Fruit fly (Drosophila melanogaster) whole organism, prepupa: ENCODE measurements around the gene ATPsyngamma.

Source experiments
- Blimp-1 ChIP-seq: fragments of 200-800 bp; sonication (Bioruptor generic); optimal IDR thresholded peaks from 3 replicates; lab custom pipeline; 2017; ENCODE audit warnings: missing biosample characterization, missing genetic modification characterization, mild to moderate bottlenecking, moderate library complexity, missing genetic modification reagents
- CG10631 ChIP-seq: fragments of 200-800 bp; sonication (Bioruptor generic); optimal IDR thresholded peaks from 2 replicates; lab custom pipeline; 2016; ENCODE audit warnings: missing biosample characterization, missing genetic modification characterization
- CG10669 ChIP-seq: fragments of 200-800 bp; sonication (Bioruptor generic); optimal IDR thresholded peaks from 3 replicates; lab custom pipeline; 2018; ENCODE audit warnings: missing biosample characterization, mild to moderate bottlenecking, missing genetic modification characterization, moderate library complexity
- CG11294 ChIP-seq: fragments of 200-800 bp; sonication (Bioruptor generic); IDR thresholded peaks from 2 replicates; pipeline ENCODE4 v1.3.6; 2022; ENCODE audit warnings: missing biosample characterization, missing genetic modification characterization
- CG11762 ChIP-seq: fragments of 200-800 bp; sonication (Bioruptor generic); optimal IDR thresholded peaks from 3 replicates; lab custom pipeline; 2016; ENCODE audit warnings: missing biosample characterization, missing genetic modification characterization; ENCODE audit not compliant: insufficient read depth
- CG15336 ChIP-seq: fragments of 200-800 bp; sonication (Bioruptor generic); IDR thresholded peaks from 2 replicates; pipeline ENCODE4 v1.3.6; 2022; ENCODE audit warnings: missing biosample characterization, missing genetic modification characterization
- CG1621 ChIP-seq: fragments of 200-800 bp; sonication (Bioruptor generic); optimal IDR thresholded peaks from 3 replicates; lab custom pipeline; 2018; ENCODE audit warnings: missing biosample characterization, mild to moderate bottlenecking, missing genetic modification characterization
- CG16779 ChIP-seq: fragments of 200-800 bp; sonication (Bioruptor generic); optimal IDR thresholded peaks from 3 replicates; lab custom pipeline; 2017; ENCODE audit warnings: missing biosample characterization, mild to moderate bottlenecking, missing genetic modification characterization
- CG3032 ChIP-seq: fragments of 200-800 bp; optimal IDR thresholded peaks from 2 replicates; lab custom pipeline; 2019; ENCODE audit warnings: missing biosample characterization, mild to moderate bottlenecking, missing genetic modification characterization, moderate library complexity
- CG31627 ChIP-seq: fragments of 200-800 bp; sonication (Bioruptor generic); optimal IDR thresholded peaks from 3 replicates; lab custom pipeline; 2016; ENCODE audit warnings: missing biosample characterization, missing genetic modification characterization
- CG32006 ChIP-seq: fragments of 200-800 bp; sonication (Bioruptor generic); optimal IDR thresholded peaks from 3 replicates; lab custom pipeline; 2017; ENCODE audit warnings: missing biosample characterization, mild to moderate bottlenecking, missing genetic modification characterization
- CG34406 ChIP-seq: fragments of 200-800 bp; sonication (Bioruptor generic); optimal IDR thresholded peaks from 3 replicates; lab custom pipeline; 2016; ENCODE audit warnings: missing biosample characterization, missing genetic modification characterization
- CG4318 ChIP-seq: fragments of 200-800 bp; sonication (Bioruptor generic); optimal IDR thresholded peaks from 3 replicates; lab custom pipeline; 2017; ENCODE audit warnings: missing biosample characterization, mild to moderate bottlenecking, missing genetic modification characterization
- CG6163 ChIP-seq: fragments of 200-800 bp; sonication (Bioruptor generic); IDR thresholded peaks from 3 replicates; pipeline ENCODE4 v1.3.6; 2022; ENCODE audit warnings: missing biosample characterization, missing genetic modification characterization
- CG6276 ChIP-seq: fragments of 200-800 bp; sonication (Bioruptor generic); optimal IDR thresholded peaks from 2 replicates; lab custom pipeline; 2017; ENCODE audit warnings: missing biosample characterization, mild to moderate bottlenecking, missing genetic modification characterization
- CG6792 ChIP-seq: fragments of 200-800 bp; sonication (Bioruptor generic); optimal IDR thresholded peaks from 3 replicates; lab custom pipeline; 2016; ENCODE audit warnings: missing biosample characterization, missing genetic modification characterization
- CG6808 ChIP-seq: fragments of 200-800 bp; sonication (Bioruptor generic); optimal IDR thresholded peaks from 3 replicates; lab custom pipeline; 2017; ENCODE audit warnings: missing biosample characterization, missing genetic modification characterization, mild to moderate bottlenecking, moderate library complexity, missing genetic modification reagents
- CG6854 ChIP-seq: fragments of 200-800 bp; sonication (Bioruptor generic); optimal IDR thresholded peaks from 2 replicates; lab custom pipeline; 2017; ENCODE audit warnings: missing biosample characterization, mild to moderate bottlenecking, missing genetic modification characterization
- CG8119 ChIP-seq: fragments of 200-800 bp; sonication (Bioruptor generic); IDR thresholded peaks from 3 replicates; pipeline ENCODE4 v1.3.6; 2022; ENCODE audit warnings: missing biosample characterization, missing genetic modification characterization
- CG8319 ChIP-seq: fragments of 200-800 bp; sonication (Bioruptor generic); optimal IDR thresholded peaks from 3 replicates; lab custom pipeline; 2016; ENCODE audit warnings: missing biosample characterization, missing genetic modification characterization
- CG8632 ChIP-seq: fragments of 200-800 bp; sonication (Bioruptor generic); optimal IDR thresholded peaks from 3 replicates; lab custom pipeline; 2016; ENCODE audit warnings: missing biosample characterization, missing genetic modification characterization
- Eip75B ChIP-seq: fragments of 200-800 bp; sonication (Bioruptor generic); optimal IDR thresholded peaks from 3 replicates; lab custom pipeline; 2016; ENCODE audit warnings: missing biosample characterization, missing genetic modification characterization
- Eip78C ChIP-seq: fragments of 200-800 bp; sonication (Bioruptor generic); peaks from one replicate; lab custom pipeline; 2016; ENCODE audit warnings: missing biosample characterization, missing genetic modification characterization
- Eip93F ChIP-seq: fragments of 200-800 bp; sonication (Bioruptor generic); optimal IDR thresholded peaks from 2 replicates; lab custom pipeline; 2016; ENCODE audit warnings: missing biosample characterization, mild to moderate bottlenecking, missing genetic modification characterization
- Ets21C ChIP-seq: fragments of 200-800 bp; sonication (Bioruptor generic); optimal IDR thresholded peaks from 3 replicates; lab custom pipeline; 2016; ENCODE audit warnings: missing biosample characterization, missing genetic modification characterization
- Ets96B ChIP-seq: fragments of 200-800 bp; optimal IDR thresholded peaks from 2 replicates; lab custom pipeline; 2019; ENCODE audit warnings: missing biosample characterization, mild to moderate bottlenecking, missing genetic modification characterization, moderate library complexity
- Gug ChIP-seq: fragments of 200-800 bp; sonication (Bioruptor generic); IDR thresholded peaks from 2 replicates; pipeline ENCODE4 v1.3.6; 2022; ENCODE audit warnings: missing biosample characterization, missing genetic modification characterization
- Hr39 ChIP-seq: fragments of 200-800 bp; sonication (Bioruptor generic); optimal IDR thresholded peaks from 2 replicates; lab custom pipeline; 2016; ENCODE audit warnings: missing biosample characterization, missing genetic modification characterization
- Lpt ChIP-seq: fragments of 200-800 bp; sonication (Bioruptor generic); optimal IDR thresholded peaks from 3 replicates; lab custom pipeline; 2016; ENCODE audit warnings: missing biosample characterization, missing genetic modification characterization
- Met ChIP-seq: fragments of 200-800 bp; sonication (Bioruptor generic); optimal IDR thresholded peaks from 3 replicates; lab custom pipeline; 2016; ENCODE audit warnings: missing biosample characterization, missing genetic modification characterization
- OdsH ChIP-seq: fragments of 200-800 bp; sonication (Bioruptor generic); optimal IDR thresholded peaks from 3 replicates; lab custom pipeline; 2016; ENCODE audit warnings: missing biosample characterization, missing genetic modification characterization
- Smox ChIP-seq: fragments of 200-800 bp; sonication (Bioruptor generic); optimal IDR thresholded peaks from 3 replicates; lab custom pipeline; 2016; ENCODE audit warnings: missing biosample characterization, missing genetic modification characterization
- Sox102F ChIP-seq: fragments of 200-800 bp; sonication (Bioruptor generic); optimal IDR thresholded peaks from 2 replicates; lab custom pipeline; 2016; ENCODE audit warnings: missing biosample characterization, mild to moderate bottlenecking, missing genetic modification characterization
- Sox14 ChIP-seq: fragments of 200-800 bp; sonication (Bioruptor generic); optimal IDR thresholded peaks from 3 replicates; lab custom pipeline; 2016; ENCODE audit warnings: missing biosample characterization, missing genetic modification characterization
- Sox15 ChIP-seq: fragments of 200-800 bp; sonication (Bioruptor generic); optimal IDR thresholded peaks from 3 replicates; lab custom pipeline; 2016; ENCODE audit warnings: missing biosample characterization, missing genetic modification characterization
- acj6 ChIP-seq: fragments of 200-800 bp; sonication (Bioruptor generic); optimal IDR thresholded peaks from 3 replicates; lab custom pipeline; 2016; ENCODE audit warnings: missing biosample characterization, missing genetic modification characterization
- cyc ChIP-seq: fragments of 200-800 bp; sonication (Bioruptor generic); optimal IDR thresholded peaks from 3 replicates; lab custom pipeline; 2016; ENCODE audit warnings: missing biosample characterization, missing genetic modification characterization
- dac ChIP-seq: fragments of 200-800 bp; sonication (Bioruptor generic); optimal IDR thresholded peaks from 2 replicates; lab custom pipeline; 2017; ENCODE audit warnings: missing biosample characterization, mild to moderate bottlenecking, missing genetic modification characterization
- dsx ChIP-seq: fragments of 200-800 bp; optimal IDR thresholded peaks from 3 replicates; lab custom pipeline; 2019; ENCODE audit warnings: missing biosample characterization, mild to moderate bottlenecking, missing genetic modification characterization, moderate library complexity; ENCODE audit not compliant: poor library complexity, severe bottlenecking
- eg ChIP-seq: fragments of 200-800 bp; sonication (Bioruptor generic); IDR thresholded peaks from 3 replicates; pipeline ENCODE4 v1.3.6; 2022; ENCODE audit warnings: missing biosample characterization, missing genetic modification characterization
- esn ChIP-seq: fragments of 200-800 bp; sonication (Bioruptor generic); optimal IDR thresholded peaks from 2 replicates; lab custom pipeline; 2016; ENCODE audit warnings: missing biosample characterization, mild to moderate bottlenecking, missing genetic modification characterization, moderate library complexity
- fd85E ChIP-seq: fragments of 200-800 bp; sonication (Bioruptor generic); optimal IDR thresholded peaks from 3 replicates; lab custom pipeline; 2016; ENCODE audit warnings: missing biosample characterization, missing genetic modification characterization
- fkh ChIP-seq: fragments of 200-800 bp; sonication (Bioruptor generic); optimal IDR thresholded peaks from 3 replicates; lab custom pipeline; 2017; ENCODE audit warnings: missing biosample characterization, mild to moderate bottlenecking, missing genetic modification characterization, moderate library complexity
- lz ChIP-seq: fragments of 200-800 bp; sonication (Bioruptor generic); optimal IDR thresholded peaks from 3 replicates; lab custom pipeline; 2016; ENCODE audit warnings: missing biosample characterization, missing genetic modification characterization
- net ChIP-seq: fragments of 200-800 bp; sonication (Bioruptor generic); optimal IDR thresholded peaks from 3 replicates; lab custom pipeline; 2016; ENCODE audit warnings: missing biosample characterization, missing genetic modification characterization
- pdm3 ChIP-seq: fragments of 200-800 bp; sonication (Bioruptor generic); optimal IDR thresholded peaks from 3 replicates; lab custom pipeline; 2016; ENCODE audit warnings: missing biosample characterization, missing genetic modification characterization
- salr ChIP-seq, 2 experiments: fragments of 200-800 bp; sonication (Bioruptor generic); optimal IDR thresholded peaks; 3 replicates each; lab custom pipeline; 2016 to 2018; ENCODE audit warnings: missing biosample characterization in 2 of 2, missing genetic modification characterization in 2 of 2, mild to moderate bottlenecking in 1 of 2
- spab ChIP-seq: fragments of 200-800 bp; sonication (Bioruptor generic); optimal IDR thresholded peaks from 2 replicates; lab custom pipeline; 2017; ENCODE audit warnings: missing biosample characterization, mild to moderate bottlenecking, missing genetic modification characterization, missing genetic modification reagents
- ss ChIP-seq, 2 experiments: fragments of 200-800 bp; sonication (Bioruptor generic); optimal IDR thresholded peaks; 2 replicates in 1 of 2; 3 replicates in 1 of 2; lab custom pipeline; 2017 to 2018; ENCODE audit warnings: mild to moderate bottlenecking in 2 of 2, missing biosample characterization in 2 of 2, missing genetic modification characterization in 2 of 2, moderate library complexity in 1 of 2
- svp ChIP-seq: fragments of 200-800 bp; sonication (Bioruptor generic); peaks from one replicate; lab custom pipeline; 2016; ENCODE audit warnings: missing biosample characterization, missing genetic modification characterization
- topi ChIP-seq: fragments of 200-800 bp; sonication (Bioruptor generic); optimal IDR thresholded peaks from 3 replicates; lab custom pipeline; 2016; ENCODE audit warnings: missing biosample characterization, missing genetic modification characterization
- vri ChIP-seq: fragments of 200-800 bp; sonication (Bioruptor generic); optimal IDR thresholded peaks from 3 replicates; lab custom pipeline; 2016; ENCODE audit warnings: missing biosample characterization, mild to moderate bottlenecking, missing genetic modification characterization

Gene ATPsyngamma

DNA sequence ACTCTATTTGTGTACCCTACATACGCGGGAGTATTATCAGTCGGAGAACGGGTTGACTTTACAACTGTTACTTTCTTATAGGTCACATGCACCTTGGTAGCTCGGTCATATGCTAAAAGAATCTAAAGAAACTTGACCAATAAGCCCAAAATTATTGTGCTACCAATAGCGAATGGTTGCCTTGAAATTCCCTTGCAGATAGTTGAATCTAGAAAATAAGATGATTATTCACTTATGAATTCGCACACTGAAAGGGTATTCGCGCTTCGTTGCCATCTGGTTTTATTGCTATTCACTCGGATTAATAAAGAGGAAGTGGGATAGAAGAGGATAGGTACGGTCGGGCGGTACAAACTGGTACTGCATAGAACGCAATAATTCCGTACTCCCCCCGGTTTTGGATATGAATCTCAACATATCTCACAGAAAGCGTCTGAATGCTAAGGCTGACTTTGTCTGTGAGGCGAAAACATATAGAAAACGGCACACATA, 24.9 kb upstream of the ATPsyngamma start:
- TF ChIP-seq CG1621 (tag; lab: Kevin White, UChicago) (peak; percentile 72), CG15336 (GFP tag; lab: Robert Waterston, UW) (peak; percentile 81), eg (GFP tag; lab: Robert Waterston, UW) (peak; percentile 75), CG11762 (peak; percentile 52), CG8632 (GFP tag; lab: Kevin White, UChicago) (peak; percentile 74), fkh (GFP tag; lab: Kevin White, UChicago) (no peak), CG3032 (peak; percentile 73), Smox (GFP tag; lab: Kevin White, UChicago) (peak; percentile 68), CG31627 (GFP tag; lab: Kevin White, UChicago) (peak; percentile 80), dsx (GFP tag; lab: Kevin White, UChicago) (peak; percentile 46), lz (GFP tag; lab: Kevin White, UChicago) (peak; percentile 76), CG6808 (peak; percentile 73), cyc (peak; percentile 74), esn (GFP tag; lab: Kevin White, UChicago) (peak; percentile 79), Sox15 (peak; percentile 78), fd85E (GFP tag; lab: Kevin White, UChicago) (peak; percentile 37), CG6854 (GFP tag; lab: Kevin White, UChicago) (no peak), Blimp-1 (GFP tag; lab: Kevin White, UChicago) (no peak), ss (GFP tag; optimal IDR thresholded peaks at IDR 0.05; lab: Kevin White, UChicago) (peak; percentile 67 to 86), dac (GFP tag; lab: Kevin White, UChicago) (peak; percentile 72), salr (GFP tag; optimal IDR thresholded peaks at IDR 0.05; lab: Kevin White, UChicago) (peak; percentile 60 to 75), net (GFP tag; lab: Kevin White, UChicago) (peak; percentile 76), CG6792 (GFP tag; lab: Kevin White, UChicago) (peak; percentile 73), CG8119 (GFP tag; lab: Robert Waterston, UW) (peak; percentile 83), CG32006 (peak; percentile 93), Ets21C (GFP tag; lab: Kevin White, UChicago) (peak; percentile 55), Ets96B (tag; lab: Kevin White, UChicago) (peak; percentile 61), Lpt (GFP tag; lab: Kevin White, UChicago) (peak; percentile 58), Hr39 (GFP tag; lab: Kevin White, UChicago) (peak; percentile 86), Eip75B (GFP tag; lab: Kevin White, UChicago) (peak; percentile 68), CG16779 (tag; lab: Kevin White, UChicago) (no peak), Sox14 (peak; percentile 83), topi (GFP tag; lab: Kevin White, UChicago) (peak; percentile 81), Eip78C (GFP tag; lab: Kevin White, UChicago) (peak; percentile 95), CG10631 (peak; percentile 77), CG8319 (GFP tag; lab: Kevin White, UChicago) (peak; percentile 16), CG11294 (peak; percentile 74), Sox102F (GFP tag; lab: Kevin White, UChicago) (peak; percentile 80), OdsH (GFP tag; lab: Kevin White, UChicago) (peak; percentile 87), vri (GFP tag; lab: Kevin White, UChicago) (peak; percentile 35), pdm3 (GFP tag; lab: Kevin White, UChicago) (peak; percentile 87), Met (GFP tag; lab: Kevin White, UChicago) (peak; percentile 61), acj6 (GFP tag; lab: Kevin White, UChicago) (peak; percentile 81), svp (GFP tag; lab: Kevin White, UChicago) (peak; percentile 84), Gug (GFP tag; lab: Robert Waterston, UW) (peak; percentile 72), Eip93F (GFP tag; lab: Kevin White, UChicago) (no peak), CG4318 (GFP tag; lab: Kevin White, UChicago) (peak; percentile 70), CG10669 (GFP tag; lab: Kevin White, UChicago) (peak; percentile 80), spab (GFP tag; lab: Kevin White, UChicago) (peak; percentile 66), CG34406 (GFP tag; lab: Kevin White, UChicago) (peak; percentile 76), CG6276 (GFP tag; lab: Kevin White, UChicago) (peak; percentile 68), CG6163 (GFP tag; lab: Robert Waterston, UW) (peak; percentile 80)
